Fruit fly (Drosophila melanogaster) ovary, adult (tissue): Measurements from ENCODE around the gene ClpP.

Experiments
- CG17801 ChIP-seq: fragments of 200-800 bp; optimal IDR thresholded peaks from 2 replicates; lab custom pipeline; 2019; ENCODE audit warnings: missing biosample characterization, mild to moderate bottlenecking, missing genetic modification characterization, moderate library complexity; ENCODE audit not compliant: partially characterized antibody

Gene ClpP

DNA sequence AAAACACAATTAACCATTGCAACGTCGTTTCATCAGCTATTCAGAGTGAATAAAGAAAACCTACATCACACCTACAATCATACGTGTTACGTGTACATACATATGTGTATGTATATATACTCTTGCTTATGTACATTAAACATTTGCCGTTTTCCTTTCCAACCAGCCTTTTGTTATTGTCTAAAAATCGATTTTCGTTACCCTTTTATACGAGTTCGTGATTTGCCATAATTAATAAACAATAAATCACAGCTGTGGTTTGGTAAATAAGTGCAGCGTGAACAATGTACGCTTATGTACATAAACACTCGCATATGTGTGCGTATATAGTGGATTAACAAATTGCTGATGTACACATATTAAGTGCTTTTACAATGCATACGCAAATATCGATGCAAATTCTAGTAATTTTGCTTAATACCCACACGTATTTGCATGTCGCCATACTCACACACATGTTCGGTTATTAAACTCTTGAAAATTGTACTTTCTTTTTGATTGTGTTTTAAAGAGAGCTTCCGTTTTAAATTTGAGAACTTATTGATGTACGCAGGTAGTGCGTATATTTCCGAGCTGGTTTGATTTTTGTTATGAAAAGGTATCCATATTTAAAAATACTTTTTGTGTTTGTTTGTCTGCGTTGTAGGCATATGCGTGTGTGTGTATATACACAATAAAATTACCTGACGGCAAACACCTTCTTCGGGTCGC is 40.4 kb downstream of the ClpP start:
- no peak for TF ChIP-seq CG17801 (GFP tag; lab: Kevin White, UChicago)

- no peak for TF ChIP-seq CG17801 (GFP tag; lab: Kevin White, UChicago)
Observed at dm6 chr2L:10403803-10404315, 47.3 kb downstream of the ClpP start.

DNA sequence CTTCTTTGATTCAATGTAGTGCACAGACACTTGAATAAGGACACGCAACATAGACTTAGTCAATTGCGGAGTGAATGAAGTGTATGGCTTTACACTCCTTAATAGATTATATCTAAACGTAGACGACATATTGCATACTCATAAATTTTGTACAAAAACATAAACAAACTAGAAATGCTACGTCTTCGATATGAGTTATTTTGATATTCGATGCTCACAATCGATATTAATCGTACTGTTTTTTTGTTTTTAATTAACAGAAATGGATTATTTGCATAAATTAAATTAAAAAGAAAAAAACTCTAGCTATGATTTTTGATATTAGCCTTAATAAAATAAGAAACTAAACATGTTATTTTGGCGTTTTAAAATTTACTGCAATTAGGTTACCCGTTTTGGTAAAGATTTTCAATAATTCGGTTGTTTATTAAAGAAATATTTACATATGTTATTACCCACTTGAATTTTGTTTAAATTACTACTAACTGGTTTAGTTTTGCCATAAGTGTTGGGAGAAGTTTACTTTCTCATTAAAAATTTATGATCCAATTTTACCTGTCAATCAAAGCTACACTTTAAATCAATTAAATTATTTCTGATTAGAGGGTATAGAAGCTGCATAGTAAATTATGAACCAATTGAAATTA is 48.5 kb downstream of the ClpP start, which contains the start of the genes CG17768, LSm-4 and Ir31a:
Gene CG17768 (minus strand): TSS at position 196 of the 647 bp plus-strand sequence.
Gene LSm-4 (minus strand): TSS at position 196 of the 647 bp plus-strand sequence.
Gene Ir31a (plus strand): TSS at position 558 of the 647 bp plus-strand sequence.
- no peak for TF ChIP-seq CG17801 (GFP tag; lab: Kevin White, UChicago)
